Worm (Caenorhabditis elegans): Measurements from ENCODE around the gene srbc-38.

srbc-38 gene

DNA sequence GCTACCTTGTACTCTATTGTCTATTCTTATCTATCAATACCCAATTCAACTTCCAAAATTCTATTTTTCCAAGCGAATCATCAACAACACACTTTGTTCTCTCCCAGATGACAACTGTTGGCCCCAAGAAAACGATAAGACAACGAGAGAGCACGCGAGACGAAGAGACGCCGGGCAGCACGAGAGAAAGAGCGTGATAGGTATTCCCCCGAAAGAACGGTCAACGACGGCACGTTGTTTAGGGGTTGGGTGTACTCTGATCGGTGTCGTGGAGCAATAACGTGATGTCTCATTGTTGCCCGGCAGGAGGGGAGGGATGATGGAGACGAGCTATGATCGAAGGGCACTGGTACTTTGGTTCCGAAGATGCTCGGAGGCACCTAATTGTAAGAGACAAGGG lies 24.3 kb downstream of the srbc-38 start (continued):
- TF ChIP-seq akir-1 (GFP tag; optimal IDR thresholded peaks at IDR 0.05): no peak
- peak; percentile 81 for TF ChIP-seq zfh-2 (GFP tag; conservative IDR thresholded peaks at IDR 0.05)
- no peak for TF ChIP-seq bed-2 (GFP tag; IDR thresholded peaks at IDR 0.05)
- peak; percentile 84 for TF ChIP-seq K11D2.4 (GFP tag; IDR thresholded peaks at IDR 0.05)
- peak; percentile 61 for TF ChIP-seq lin-54 (GFP tag; optimal IDR thresholded peaks at IDR 0.05)
- TF ChIP-seq attf-5 (GFP tag; optimal IDR thresholded peaks at IDR 0.05): peak; percentile 81
- TF ChIP-seq F55B11.4 (tag; optimal IDR thresholded peaks at IDR 0.05; ENCODE audit: borderline replicate concordance, insufficient read depth): no peak
- peak; percentile 84 for TF ChIP-seq C06A6.2 (GFP tag; conservative IDR thresholded peaks at IDR 0.05)
- peak; percentile 32 for TF ChIP-seq B0035.1 (tag; optimal IDR thresholded peaks at IDR 0.05)
- TF ChIP-seq let-526 (GFP tag; IDR thresholded peaks at IDR 0.05): peak; percentile 96
- peak; percentile 88; the same call in 1 of the 2 replicates for TF ChIP-seq egl-44 (GFP tag; IDR thresholded peaks at IDR 0.05)
- TF ChIP-seq ama-1 (optimal IDR thresholded peaks at IDR 0.05): peak; percentile 1
- TF ChIP-seq ama-1 (GFP tag; optimal IDR thresholded peaks at IDR 0.05): no peak
- peak; percentile 93 for TF ChIP-seq ztf-22 (GFP tag; optimal IDR thresholded peaks at IDR 0.05)
- TF ChIP-seq Y53F4B.3 (GFP tag; IDR thresholded peaks at IDR 0.05): no peak
- TF ChIP-seq F22D6.2 (tag; optimal IDR thresholded peaks at IDR 0.05): peak; percentile 84
- no peak for TF ChIP-seq Y67H2A.10 (GFP tag; conservative IDR thresholded peaks at IDR 0.05)
- peak; percentile 78 for TF ChIP-seq repo-1 (tag; optimal IDR thresholded peaks at IDR 0.05)
- peak in 1 of 3 experiments; percentile 29 for TF ChIP-seq lin-35 (GFP tag; optimal IDR thresholded peaks at IDR 0.05)
- no peak for TF ChIP-seq C17E4.6 (GFP tag; IDR thresholded peaks at IDR 0.05)
- TF ChIP-seq Y95B8A.8 (GFP tag; IDR thresholded peaks at IDR 0.05): peak; percentile 74; the same call in 1 of the 2 replicates
- TF ChIP-seq madf-6 (GFP tag; IDR thresholded peaks at IDR 0.05): 0 out of 2 replicates have a peak, but pooled peaks have one; percentile 31
- peak; percentile 71 for TF ChIP-seq K12H6.12 (tag; optimal IDR thresholded peaks at IDR 0.05)
- TF ChIP-seq bed-1 (GFP tag; IDR thresholded peaks at IDR 0.05): no peak
- peak; percentile 79 for TF ChIP-seq nhr-90 (tag; optimal IDR thresholded peaks at IDR 0.05)
- no peak for TF ChIP-seq ztf-18 (tag; optimal IDR thresholded peaks at IDR 0.05)
- TF ChIP-seq cebp-1 (GFP tag; IDR thresholded peaks at IDR 0.05): peak; percentile 33; the same call in 1 of the 2 replicates
- TF ChIP-seq cebp-1 (tag; optimal IDR thresholded peaks at IDR 0.05): peak; percentile 89
- no peak for TF ChIP-seq zim-3 (tag; optimal IDR thresholded peaks at IDR 0.05)
- no peak for TF ChIP-seq D2030.7 (GFP tag; IDR thresholded peaks at IDR 0.05)
- TF ChIP-seq nfyb-1 (GFP tag; IDR thresholded peaks at IDR 0.05): peak; percentile 89
- TF ChIP-seq ets-4 (GFP tag; optimal IDR thresholded peaks at IDR 0.05): peak; percentile 84
- TF ChIP-seq unc-62 (GFP tag; optimal IDR thresholded peaks at IDR 0.05): peak; percentile 83
- TF ChIP-seq nfya-2 (GFP tag; IDR thresholded peaks at IDR 0.05): no peak
- no peak for TF ChIP-seq T07F8.4 (tag; optimal IDR thresholded peaks at IDR 0.05)
- no peak for TF ChIP-seq ztf-25 (GFP tag; IDR thresholded peaks at IDR 0.05)
- peak; percentile 55 for TF ChIP-seq gei-17 (GFP tag; optimal IDR thresholded peaks at IDR 0.05)
- peak; percentile 77 for TF ChIP-seq pbrm-1 (GFP tag; IDR thresholded peaks at IDR 0.05)
- peak; percentile 84 for TF ChIP-seq tlf-1 (GFP tag; optimal IDR thresholded peaks at IDR 0.05)
- TF ChIP-seq sea-2 (GFP tag; IDR thresholded peaks at IDR 0.05): 0 out of 2 replicates have a peak, but pooled peaks have one; percentile 11
- no peak for TF ChIP-seq rec-8 (tag; optimal IDR thresholded peaks at IDR 0.05)
- TF ChIP-seq hmg-1.2 (GFP tag; IDR thresholded peaks at IDR 0.05): peak; percentile 85
- TF ChIP-seq B0019.2 (GFP tag; conservative IDR thresholded peaks at IDR 0.05): no peak
- TF ChIP-seq snpc-1.1 (tag; optimal IDR thresholded peaks at IDR 0.05; ENCODE audit: insufficient read depth): no peak
- peak; percentile 83 for TF ChIP-seq ztf-26 (tag; optimal IDR thresholded peaks at IDR 0.05)
- TF ChIP-seq F37B4.10 (GFP tag; IDR thresholded peaks at IDR 0.05): no peak
- TF ChIP-seq cebp-2 (GFP tag; IDR thresholded peaks at IDR 0.05): 0 out of 2 replicates have a peak, but pooled peaks have one; percentile 61
- peak; percentile 67 for TF ChIP-seq egrh-3 (GFP tag; IDR thresholded peaks at IDR 0.05)
- TF ChIP-seq mcd-1 (GFP tag; IDR thresholded peaks at IDR 0.05): peak; percentile 73
